Fruit fly (Drosophila melanogaster) whole organism, embryonic: ENCODE measurements around the gene Cbp20.

Experiments
- CG11398 ChIP-seq: fragments of 200-800 bp; sonication (Bioruptor generic); optimal IDR thresholded peaks from 2 replicates; lab custom pipeline; 2016; ENCODE audit warnings: missing biosample characterization, missing genetic modification characterization
- CG15269 ChIP-seq: fragments of 200-800 bp; sonication (Bioruptor generic); optimal IDR thresholded peaks from 2 replicates; lab custom pipeline; 2018; ENCODE audit warnings: missing biosample characterization, mild to moderate bottlenecking, missing genetic modification characterization, moderate library complexity
- CG17361 ChIP-seq: fragments of 200-800 bp; sonication (Bioruptor generic); IDR thresholded peaks from 3 replicates; pipeline ENCODE4 v1.3.6; 2022; ENCODE audit warnings: missing biosample characterization, missing genetic modification characterization
- CG17802 ChIP-seq: fragments of 200-800 bp; sonication (Bioruptor generic); optimal IDR thresholded peaks from 2 replicates; lab custom pipeline; 2018; ENCODE audit warnings: missing biosample characterization, mild to moderate bottlenecking, missing genetic modification characterization, moderate library complexity
- CG34376 ChIP-seq: fragments of 200-800 bp; sonication (Bioruptor generic); optimal IDR thresholded peaks from 2 replicates; lab custom pipeline; 2018; ENCODE audit warnings: missing biosample characterization, mild to moderate bottlenecking, missing genetic modification characterization
- CG4820 ChIP-seq: fragments of 200-800 bp; sonication (Bioruptor generic); optimal IDR thresholded peaks from 3 replicates; lab custom pipeline; 2016; ENCODE audit warnings: missing biosample characterization, missing genetic modification characterization
- Sin3A ChIP-seq: fragments of >200 bp; optimal IDR thresholded peaks from 2 replicates; lab custom pipeline; 2018
- chif ChIP-seq, 2 experiments: fragments of 200-800 bp; sonication (Bioruptor generic); optimal IDR thresholded peaks; 3 replicates each; lab custom pipeline; 2016; ENCODE audit warnings: missing biosample characterization in 2 of 2, missing genetic modification characterization in 2 of 2
- corto ChIP-seq: fragments of 200-800 bp; sonication (Bioruptor generic); optimal IDR thresholded peaks from 2 replicates; lab custom pipeline; 2016; ENCODE audit warnings: missing biosample characterization, mild to moderate bottlenecking, missing genetic modification characterization, moderate library complexity
- dpn ChIP-seq, 2 experiments: fragments of 200-800 bp; sonication (Bioruptor generic); optimal IDR thresholded peaks; 3 replicates each; lab custom pipeline; 2016; ENCODE audit warnings: missing biosample characterization in 2 of 2, missing genetic modification characterization in 2 of 2
- en ChIP-seq: fragments of 200-800 bp; sonication (Bioruptor generic); optimal IDR thresholded peaks from 2 replicates; lab custom pipeline; 2016; ENCODE audit warnings: missing biosample characterization, missing genetic modification characterization
- nom ChIP-seq: fragments of 200-800 bp; sonication (Bioruptor generic); optimal IDR thresholded peaks from 2 replicates; lab custom pipeline; 2017; ENCODE audit warnings: missing biosample characterization, missing genetic modification characterization, mild to moderate bottlenecking, moderate library complexity, missing genetic modification reagents
- schlank ChIP-seq: fragments of 200-800 bp; sonication (Bioruptor generic); optimal IDR thresholded peaks from 2 replicates; lab custom pipeline; 2018; ENCODE audit warnings: missing biosample characterization, mild to moderate bottlenecking, missing genetic modification characterization

DNA sequence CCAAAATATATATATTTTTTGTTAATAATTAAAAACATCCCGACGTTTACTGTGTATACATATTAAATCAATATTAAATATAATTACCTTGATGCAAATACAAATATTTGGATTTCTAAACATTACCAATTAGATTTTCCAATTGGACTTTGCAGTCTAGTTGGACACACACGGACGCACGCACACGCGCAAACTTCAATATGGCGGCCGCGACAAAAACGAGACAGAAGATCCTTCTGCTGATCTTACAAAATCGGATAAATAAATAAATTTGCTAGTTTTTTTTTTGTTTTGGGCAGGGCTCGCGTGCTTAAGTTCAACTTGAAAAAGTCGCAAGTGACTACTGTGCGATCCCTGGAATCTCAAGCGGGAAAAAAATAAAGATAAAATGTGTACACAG is 7.9 kb upstream of the Cbp20 start:
- TF ChIP-seq en (GFP tag; lab: Kevin White, UChicago) (no peak), dpn (GFP tag; optimal IDR thresholded peaks at IDR 0.05; lab: Kevin White, UChicago) (no peak), CG34376 (no peak), CG17802 (tag; lab: Kevin White, UChicago) (no peak), CG4820 (GFP tag; lab: Kevin White, UChicago) (no peak), chif (GFP tag; optimal IDR thresholded peaks at IDR 0.05; lab: Kevin White, UChicago) (no peak), Sin3A (no peak), corto (GFP tag; lab: Kevin White, UChicago) (no peak), CG15269 (tag; lab: Kevin White, UChicago) (no peak), schlank (tag; lab: Kevin White, UChicago) (no peak), CG11398 (GFP tag; lab: Kevin White, UChicago) (no peak), nom (GFP tag; lab: Kevin White, UChicago) (no peak), CG17361 (no peak)
